Worm (Caenorhabditis elegans) whole organism, early embryonic: ENCODE results near the gene Y39A1A.31.

Experiments
- B0310.2 ChIP-seq: sonication (generic microtip); optimal IDR thresholded peaks from 2 replicates; lab custom pipeline; 2016; ENCODE audit warnings: mild to moderate bottlenecking, missing genetic modification characterization, missing compliant biosample characterization
- F13C5.2 ChIP-seq: sonication (generic microtip); optimal IDR thresholded peaks from 2 replicates; lab custom pipeline; 2017; ENCODE audit warnings: mild to moderate bottlenecking, missing genetic modification characterization, inconsistent platforms, missing compliant biosample characterization
- aly-1 ChIP-seq: sonication (generic microtip); optimal IDR thresholded peaks from 2 replicates; lab custom pipeline; 2016; ENCODE audit warnings: missing genetic modification characterization, missing compliant biosample characterization
- ama-1 ChIP-seq: fragments of 150-350 bp; optimal IDR thresholded peaks from 2 replicates; lab custom pipeline; 2014
- ceh-13 ChIP-seq: fragments of 200-800 bp; sonication (Bioruptor generic); optimal IDR thresholded peaks from 2 replicates; lab custom pipeline; 2018; ENCODE audit warnings: mild to moderate bottlenecking, missing genetic modification characterization, missing compliant biosample characterization
- ceh-36 ChIP-seq: sonication (generic microtip); optimal IDR thresholded peaks from 2 replicates; lab custom pipeline; 2016; ENCODE audit warnings: missing genetic modification characterization, inconsistent platforms, missing compliant biosample characterization
- ets-7 ChIP-seq: sonication (generic microtip); optimal IDR thresholded peaks from 2 replicates; lab custom pipeline; 2016; ENCODE audit warnings: missing genotype, missing genetic modification characterization, missing compliant biosample characterization
- flt-1 ChIP-seq: fragments of 200-800 bp; sonication (Bioruptor generic); IDR thresholded peaks from 2 replicates; pipeline ENCODE4 v1.3.6; 2022; ENCODE audit warnings: missing genetic modification characterization, missing compliant biosample characterization
- hmbx-1 ChIP-seq: sonication (generic microtip); optimal IDR thresholded peaks from 2 replicates; lab custom pipeline; 2016; ENCODE audit warnings: mild to moderate bottlenecking, missing genetic modification characterization, missing compliant biosample characterization
- hmg-4 ChIP-seq: fragments of 200-800 bp; sonication (Bioruptor generic); optimal IDR thresholded peaks from 2 replicates; lab custom pipeline; 2018; ENCODE audit warnings: mild to moderate bottlenecking, missing genetic modification characterization, missing compliant biosample characterization
- hnd-1 ChIP-seq: sonication (generic microtip); optimal IDR thresholded peaks from 2 replicates; lab custom pipeline; 2016; ENCODE audit warnings: missing genetic modification characterization, missing compliant biosample characterization
- pes-1 ChIP-seq: fragments of 200-800 bp; sonication (Bioruptor generic); IDR thresholded peaks from 2 replicates; pipeline ENCODE4 v1.3.6; 2022; ENCODE audit warnings: missing genetic modification reagents, missing genetic modification characterization, missing compliant biosample characterization
- scrt-1 ChIP-seq: fragments of 200-800 bp; sonication (Bioruptor generic); IDR thresholded peaks from 2 replicates; pipeline ENCODE4 v1.3.6; 2022; ENCODE audit warnings: missing genetic modification characterization, missing compliant biosample characterization
- sea-1 ChIP-seq: fragments of 200-800 bp; sonication (Bioruptor generic); conservative IDR thresholded peaks from 2 replicates; pipeline ENCODE4 v1.3.6; 2022; ENCODE audit warnings: missing genetic modification characterization, missing compliant biosample characterization
- tbx-11 ChIP-seq: fragments of 200-800 bp; sonication (Bioruptor generic); IDR thresholded peaks from 2 replicates; pipeline ENCODE4 v1.3.6; 2022; ENCODE audit warnings: missing genetic modification characterization, missing compliant biosample characterization
- tbx-37 ChIP-seq: fragments of 200-800 bp; sonication (Bioruptor generic); conservative IDR thresholded peaks from 2 replicates; pipeline ENCODE4 v1.3.6; 2022; ENCODE audit warnings: missing genetic modification reagents, missing genetic modification characterization, missing compliant biosample characterization
- tra-4 ChIP-seq: sonication (generic microtip); optimal IDR thresholded peaks from 2 replicates; lab custom pipeline; 2017; ENCODE audit warnings: missing genetic modification characterization, missing compliant biosample characterization

The Y39A1A.31 gene

ce11 chrIII:10719057-10719456 lies 30.1 kb upstream of the Y39A1A.31 start:
- no peak for TF ChIP-seq pes-1
- no peak for TF ChIP-seq hmg-4 (GFP tag; lab: Kevin White, UChicago)
- no peak for TF ChIP-seq ets-7 (tag; lab: Kevin White, UChicago)
- no peak for TF ChIP-seq B0310.2 (tag; lab: Kevin White, UChicago)
- TF ChIP-seq tra-4 (tag; lab: Kevin White, UChicago), result no peak
- no peak for TF ChIP-seq F13C5.2 (tag; lab: Kevin White, UChicago)

- TF ChIP-seq ceh-36 (tag; lab: Kevin White, UChicago) (no peak), aly-1 (tag; lab: Kevin White, UChicago) (no peak), hmbx-1 (tag; lab: Kevin White, UChicago) (no peak), ama-1 (lab: Kevin White, UChicago) (no peak), hnd-1 (no peak), ets-7 (tag; lab: Kevin White, UChicago) (no peak)
Measured at ce11 chrIII:10718078-10718477, 29.1 kb upstream of the Y39A1A.31 start.

DNA sequence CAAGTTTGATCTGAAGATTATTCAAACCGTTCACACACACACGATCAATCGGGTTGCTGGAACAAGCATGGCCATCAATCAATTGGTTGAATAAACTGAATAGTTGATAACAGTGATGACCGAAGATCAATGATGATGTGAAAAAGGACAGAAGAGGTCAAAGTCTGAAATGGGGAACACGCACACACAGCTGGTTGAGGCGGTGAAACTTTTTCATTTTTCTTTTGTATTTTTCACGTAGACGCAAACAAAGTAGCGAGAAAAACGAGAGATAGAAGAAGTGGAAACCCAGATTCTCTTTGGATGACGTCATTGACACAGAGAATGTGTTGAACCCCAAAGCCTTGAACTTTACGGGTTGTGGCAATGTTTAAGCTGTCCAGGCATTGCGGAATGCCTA lies 28.5 kb upstream of the Y39A1A.31 start:
- no peak for TF ChIP-seq hmbx-1 (tag; lab: Kevin White, UChicago)
- no peak for TF ChIP-seq F13C5.2 (tag; lab: Kevin White, UChicago)
- no peak for TF ChIP-seq ceh-13
- no peak for TF ChIP-seq ets-7 (tag; lab: Kevin White, UChicago)
- TF ChIP-seq tbx-11 (GFP tag; lab: Robert Waterston, UW), result no peak
- no peak for TF ChIP-seq flt-1 (GFP tag; lab: Robert Waterston, UW)
- TF ChIP-seq hmg-4 (GFP tag; lab: Kevin White, UChicago), result no peak
- TF ChIP-seq hnd-1, result no peak

ce11 chrIII:10716091-10716490 lies 27.1 kb upstream of the Y39A1A.31 start, which contains the start of gene W09D10.4:
W09D10.4 (minus strand) TSS chrIII:10716191.
- TF ChIP-seq hmg-4 (GFP tag; lab: Kevin White, UChicago), result no peak
- TF ChIP-seq B0310.2 (tag; lab: Kevin White, UChicago), result no peak
- no peak for TF ChIP-seq ceh-36 (tag; lab: Kevin White, UChicago)
- TF ChIP-seq tbx-37, result no peak
- TF ChIP-seq hnd-1, result no peak
- TF ChIP-seq tra-4 (tag; lab: Kevin White, UChicago), result no peak
- TF ChIP-seq ama-1 (lab: Kevin White, UChicago), result no peak
- TF ChIP-seq ets-7 (tag; lab: Kevin White, UChicago), result no peak
- TF ChIP-seq flt-1 (GFP tag; lab: Robert Waterston, UW), result no peak
- no peak for TF ChIP-seq scrt-1 (GFP tag; lab: Robert Waterston, UW)
- TF ChIP-seq aly-1 (tag; lab: Kevin White, UChicago), result no peak
- TF ChIP-seq ceh-13, result no peak
- TF ChIP-seq F13C5.2 (tag; lab: Kevin White, UChicago), result no peak
- TF ChIP-seq pes-1, result no peak

DNA sequence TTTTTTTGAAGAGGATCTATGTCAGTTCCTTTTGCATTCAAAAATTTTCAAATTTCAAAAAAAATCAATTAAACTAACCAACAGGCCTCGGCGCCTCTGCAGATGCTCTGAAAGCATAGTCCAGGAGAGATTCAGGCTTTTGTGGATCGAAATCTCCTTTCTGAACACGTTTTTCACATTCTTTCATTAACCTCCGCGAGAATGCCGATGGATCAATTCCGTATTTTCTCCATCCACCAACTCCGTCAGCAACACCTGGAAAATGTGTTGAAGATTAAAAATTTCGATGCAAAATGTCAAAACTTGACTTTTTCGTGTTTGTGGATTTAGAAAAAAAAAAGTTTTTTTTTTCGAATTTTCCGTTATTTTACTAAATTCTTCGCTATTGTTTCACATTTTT lies 25.6 kb upstream of the Y39A1A.31 start:
- TF ChIP-seq ceh-36 (tag; lab: Kevin White, UChicago), result no peak
- no peak for TF ChIP-seq tra-4 (tag; lab: Kevin White, UChicago)
- TF ChIP-seq scrt-1 (GFP tag; lab: Robert Waterston, UW), result no peak
- TF ChIP-seq F13C5.2 (tag; lab: Kevin White, UChicago), result no peak
- TF ChIP-seq hmg-4 (GFP tag; lab: Kevin White, UChicago), result no peak
- no peak for TF ChIP-seq tbx-37
- no peak for TF ChIP-seq aly-1 (tag; lab: Kevin White, UChicago)
- no peak for TF ChIP-seq hmbx-1 (tag; lab: Kevin White, UChicago)
- no peak for TF ChIP-seq ceh-13
- no peak for TF ChIP-seq flt-1 (GFP tag; lab: Robert Waterston, UW)
- TF ChIP-seq tbx-11 (GFP tag; lab: Robert Waterston, UW), result no peak
- TF ChIP-seq ets-7 (tag; lab: Kevin White, UChicago), result no peak
- no peak for TF ChIP-seq hnd-1
- TF ChIP-seq pes-1, result no peak
- no peak for TF ChIP-seq sea-1 (GFP tag; lab: Robert Waterston, UW)
- no peak for TF ChIP-seq B0310.2 (tag; lab: Kevin White, UChicago)
- no peak for TF ChIP-seq ama-1 (lab: Kevin White, UChicago)

DNA sequence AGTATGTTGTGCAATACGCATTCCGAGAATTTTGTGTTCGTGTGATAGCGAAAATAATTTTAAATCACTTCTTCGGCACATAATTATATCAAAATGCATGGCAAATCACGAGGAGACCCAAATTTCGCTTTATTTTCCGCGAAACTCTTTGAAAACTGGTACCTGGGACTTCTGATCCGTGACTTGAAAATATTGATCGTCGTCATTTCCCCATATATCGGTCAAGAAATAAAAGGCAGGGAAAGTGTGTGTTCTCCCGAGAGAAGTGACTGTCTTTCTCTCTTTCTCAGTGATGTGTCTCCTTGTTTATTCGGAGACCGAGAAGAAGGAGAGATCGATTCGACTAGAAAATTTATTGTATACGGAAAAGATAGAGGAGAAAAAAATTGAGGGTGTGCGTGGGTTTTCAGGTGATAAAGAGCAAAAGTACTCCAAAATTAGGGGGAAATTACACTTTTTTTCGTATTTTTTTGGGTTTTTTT lies 22.3 kb upstream of the Y39A1A.31 start, which contains the start of gene W09D10.5:
W09D10.5 (minus strand) TSS at position 345 of the 482 bp plus-strand sequence.
- no peak for TF ChIP-seq sea-1 (GFP tag; lab: Robert Waterston, UW)
- peak; percentile 85 for TF ChIP-seq ama-1 (lab: Kevin White, UChicago)
- no peak for TF ChIP-seq flt-1 (GFP tag; lab: Robert Waterston, UW)
- TF ChIP-seq tra-4 (tag; lab: Kevin White, UChicago), result no peak

DNA sequence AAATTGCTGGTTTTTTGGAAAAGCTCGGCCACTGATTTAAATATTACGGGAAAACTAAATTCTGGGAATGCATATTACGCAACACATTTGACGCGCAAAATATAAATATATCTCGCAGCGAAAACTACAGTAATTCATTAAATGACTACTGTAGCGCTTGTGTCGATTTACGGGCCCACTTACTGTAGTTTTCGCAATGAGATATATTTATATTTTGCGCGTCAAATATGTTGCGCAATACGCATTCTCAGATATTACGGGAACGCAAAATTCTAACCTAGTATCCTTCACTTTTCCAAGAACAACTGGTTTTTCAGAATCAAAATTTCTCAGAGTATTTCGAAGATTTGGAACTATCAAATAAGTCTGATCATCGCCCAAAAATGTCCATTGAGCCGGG lies 20.7 kb upstream of the Y39A1A.31 start:
- TF ChIP-seq ceh-36 (tag; lab: Kevin White, UChicago) (no peak), tbx-37 (no peak), scrt-1 (GFP tag; lab: Robert Waterston, UW) (no peak), hmbx-1 (tag; lab: Kevin White, UChicago) (no peak), tra-4 (tag; lab: Kevin White, UChicago) (no peak), hmg-4 (GFP tag; lab: Kevin White, UChicago) (no peak), hnd-1 (no peak), tbx-11 (GFP tag; lab: Robert Waterston, UW) (no peak), flt-1 (GFP tag; lab: Robert Waterston, UW) (no peak), ceh-13 (no peak), F13C5.2 (tag; lab: Kevin White, UChicago) (no peak), B0310.2 (tag; lab: Kevin White, UChicago) (no peak), pes-1 (no peak), sea-1 (GFP tag; lab: Robert Waterston, UW) (no peak)

DNA sequence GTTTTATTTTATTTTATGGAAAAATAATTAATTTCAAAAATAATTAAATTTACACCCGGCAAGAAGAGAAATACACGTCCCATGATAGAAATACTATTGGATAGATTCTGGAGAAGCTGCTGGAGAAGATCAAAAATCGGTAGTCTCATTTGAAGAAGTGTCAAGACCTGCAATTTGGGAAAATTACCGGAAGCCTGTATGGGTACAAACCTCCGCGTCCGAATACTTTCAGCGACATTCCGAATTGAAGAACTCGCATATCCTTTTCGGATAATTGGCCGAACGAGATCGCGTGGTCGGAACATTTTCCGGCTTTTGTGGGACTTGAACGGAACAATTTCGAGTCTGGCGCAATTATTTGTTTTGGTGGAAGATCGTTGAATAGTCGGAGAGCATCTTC lies 19.5 kb upstream of the Y39A1A.31 start:
- TF ChIP-seq tbx-11 (GFP tag; lab: Robert Waterston, UW) (no peak), scrt-1 (GFP tag; lab: Robert Waterston, UW) (no peak), ceh-36 (tag; lab: Kevin White, UChicago) (no peak), sea-1 (GFP tag; lab: Robert Waterston, UW) (no peak), tbx-37 (no peak), ceh-13 (no peak), tra-4 (tag; lab: Kevin White, UChicago) (no peak), hnd-1 (no peak), hmbx-1 (tag; lab: Kevin White, UChicago) (no peak), flt-1 (GFP tag; lab: Robert Waterston, UW) (no peak), B0310.2 (tag; lab: Kevin White, UChicago) (no peak), hmg-4 (GFP tag; lab: Kevin White, UChicago) (no peak), ama-1 (lab: Kevin White, UChicago) (no peak), ets-7 (tag; lab: Kevin White, UChicago) (no peak), aly-1 (tag; lab: Kevin White, UChicago) (no peak)
